Worm (Caenorhabditis elegans) whole organism, late embryonic: ENCODE results near the gene fbxb-77.
A peak's percentile ranks its signal among the peaks of the same experiment; 100 is the strongest.

Experiments used
- ceh-19 ChIP-seq: fragments of 200-800 bp; sonication (Bioruptor generic); optimal IDR thresholded peaks from 2 replicates; lab custom pipeline; 2018; ENCODE audit warnings: mild to moderate bottlenecking, missing genetic modification characterization, missing compliant biosample characterization
- ceh-24 ChIP-seq: sonication (generic microtip); optimal IDR thresholded peaks from 2 replicates; lab custom pipeline; 2016; ENCODE audit warnings: mild to moderate bottlenecking, missing genetic modification characterization, missing compliant biosample characterization
- ceh-48 ChIP-seq: sonication (generic microtip); optimal IDR thresholded peaks from 2 replicates; lab custom pipeline; 2016; ENCODE audit warnings: missing genetic modification characterization, inconsistent platforms, missing compliant biosample characterization
- fkh-10 ChIP-seq: fragments of 150-350 bp; optimal IDR thresholded peaks from 2 replicates; lab custom pipeline; 2014; ENCODE audit warnings: missing biosample characterization, missing genetic modification reagents, missing genetic modification characterization
- nfya-1 ChIP-seq: sonication (generic microtip); optimal IDR thresholded peaks from 2 replicates; lab custom pipeline; 2017; ENCODE audit warnings: missing genetic modification characterization, mild to moderate bottlenecking, missing compliant biosample characterization, antibody characterized with exemption, moderate library complexity
- pat-9 ChIP-seq: fragments of 200-800 bp; sonication (Bioruptor generic); optimal IDR thresholded peaks from 2 replicates; lab custom pipeline; 2018; ENCODE audit warnings: mild to moderate bottlenecking, missing genetic modification characterization, moderate library complexity, missing compliant biosample characterization
- pha-4 ChIP-seq: fragments of 150-350 bp; optimal IDR thresholded peaks from 2 replicates; lab custom pipeline; 2018; ENCODE audit warnings: missing biosample characterization, missing genetic modification reagents, missing genetic modification characterization
- pqm-1 ChIP-seq: sonication (generic microtip); optimal IDR thresholded peaks from 2 replicates; lab custom pipeline; 2016; ENCODE audit warnings: missing genetic modification characterization, missing compliant biosample characterization
- unc-55 ChIP-seq: sonication (generic microtip); optimal IDR thresholded peaks from 2 replicates; lab custom pipeline; 2017; ENCODE audit warnings: missing biosample characterization, missing genetic modification reagents, missing genetic modification characterization
- unc-86 ChIP-seq: sonication (generic microtip); optimal IDR thresholded peaks from 2 replicates; lab custom pipeline; 2016; ENCODE audit warnings: missing genetic modification characterization, missing compliant biosample characterization

DNA sequence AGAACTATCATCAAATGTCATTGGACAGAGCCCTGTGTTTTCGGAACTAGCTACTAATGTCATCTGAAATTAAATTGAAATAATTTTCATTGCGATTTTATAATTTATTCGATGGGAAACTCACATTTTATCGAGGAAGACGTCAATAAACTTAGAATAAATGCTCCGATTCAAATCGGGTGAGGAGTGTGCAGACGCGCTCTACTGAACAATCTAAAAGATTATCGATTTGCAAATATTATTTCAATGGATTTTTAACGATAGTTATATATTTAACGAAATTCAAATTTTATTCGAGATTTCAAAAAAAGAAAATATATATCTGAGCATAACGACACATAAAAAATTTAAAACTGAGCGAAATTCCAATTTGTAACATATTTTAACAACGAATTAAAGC is 43.2 kb upstream of the fbxb-77 start, which contains the start of gene eor-1:
- TF ChIP-seq pha-4 (tag; lab: Kevin White, UChicago) (no peak), pqm-1 (tag; lab: Kevin White, UChicago) (no peak), nfya-1 (tag; lab: Kevin White, UChicago) (peak; percentile 45), ceh-24 (no peak), unc-55 (no peak), pat-9 (tag; lab: Kevin White, UChicago) (no peak), ceh-48 (tag; lab: Kevin White, UChicago) (peak; percentile 93), fkh-10 (no peak), ceh-19 (GFP tag; lab: Kevin White, UChicago) (no peak), unc-86 (no peak)
